Worm (Caenorhabditis elegans): Measurements from ENCODE around the gene C25E10.8.

Gene C25E10.8

ce11 chrV:9078815-9079525, 25.1 kb upstream of the C25E10.8 start:
- peak; percentile 73 for TF ChIP-seq elt-2 (tag; optimal IDR thresholded peaks at IDR 0.05)
- TF ChIP-seq unc-55 (GFP tag; optimal IDR thresholded peaks at IDR 0.05): no peak

ce11 chrV:9078067-9078581, 24.3 kb upstream of the C25E10.8 start:
- TF ChIP-seq npax-4 (tag; optimal IDR thresholded peaks at IDR 0.05) (no peak), unc-55 (GFP tag; optimal IDR thresholded peaks at IDR 0.05) (no peak), fax-1 (tag; optimal IDR thresholded peaks at IDR 0.05) (no peak), T23F11.4 (GFP tag; optimal IDR thresholded peaks at IDR 0.05) (no peak)

DNA sequence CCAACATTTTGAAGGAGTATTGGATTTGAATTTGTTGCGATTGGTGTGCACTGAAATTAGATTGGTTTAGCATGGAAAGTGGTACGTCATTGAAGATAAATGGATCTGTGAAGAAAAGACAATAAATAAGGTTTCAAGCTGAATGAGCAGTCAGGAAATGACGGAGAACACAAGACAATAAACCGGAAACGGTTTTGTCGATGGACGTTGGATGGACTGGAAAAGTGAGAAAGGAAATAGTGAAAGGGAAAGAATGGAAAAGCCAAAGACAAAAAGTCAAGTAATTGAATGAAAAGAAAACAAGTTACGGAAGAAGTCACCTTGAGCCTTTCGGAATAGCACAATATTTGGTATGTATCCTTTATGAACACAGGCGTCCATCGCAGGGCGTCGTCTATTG, 22.4 kb upstream of the C25E10.8 start, which contains the start of gene T27E4.7:
TSS of gene T27E4.7 (minus strand) at position 50 of the 400 bp plus-strand sequence.
- TF ChIP-seq dmd-4 (tag; optimal IDR thresholded peaks at IDR 0.05; ENCODE audit: borderline replicate concordance) (no peak), ref-2 (tag; optimal IDR thresholded peaks at IDR 0.05) (no peak), unc-55 (GFP tag; optimal IDR thresholded peaks at IDR 0.05) (no peak), T23F11.4 (GFP tag; optimal IDR thresholded peaks at IDR 0.05) (no peak), elt-2 (tag; optimal IDR thresholded peaks at IDR 0.05) (no peak), dve-1 (tag; optimal IDR thresholded peaks at IDR 0.05) (no peak), pha-4 (tag; optimal IDR thresholded peaks at IDR 0.05) (no peak), elt-4 (tag; optimal IDR thresholded peaks at IDR 0.05) (no peak), hlh-8 (tag; optimal IDR thresholded peaks at IDR 0.05) (no peak), rnt-1 (tag; optimal IDR thresholded peaks at IDR 0.05) (no peak), eyg-1 (tag; optimal IDR thresholded peaks at IDR 0.05) (no peak), ceh-45 (GFP tag; IDR thresholded peaks at IDR 0.05) (no peak), Y22D7AL.16 (tag; optimal IDR thresholded peaks at IDR 0.05) (no peak), unc-3 (GFP tag; conservative IDR thresholded peaks at IDR 0.05) (no peak), unc-3 (tag; optimal IDR thresholded peaks at IDR 0.05) (no peak)

ce11 chrV:9075827-9076226, 22.0 kb upstream of the C25E10.8 start:
- TF ChIP-seq elt-2 (tag; optimal IDR thresholded peaks at IDR 0.05): no peak
- TF ChIP-seq ceh-22 (tag; optimal IDR thresholded peaks at IDR 0.05): no peak
- no peak for TF ChIP-seq ama-1 (optimal IDR thresholded peaks at IDR 0.05)
- no peak for TF ChIP-seq unc-86 (tag; optimal IDR thresholded peaks at IDR 0.05)
- no peak for TF ChIP-seq Y22D7AL.16 (tag; optimal IDR thresholded peaks at IDR 0.05)
- no peak for TF ChIP-seq F13H6.1 (tag; optimal IDR thresholded peaks at IDR 0.05)
- no peak for TF ChIP-seq dmd-4 (tag; optimal IDR thresholded peaks at IDR 0.05; ENCODE audit: borderline replicate concordance)
- TF ChIP-seq tbx-7 (tag; optimal IDR thresholded peaks at IDR 0.05): no peak
- no peak for TF ChIP-seq ceh-48 (tag; optimal IDR thresholded peaks at IDR 0.05)
- no peak for TF ChIP-seq odd-2 (tag; optimal IDR thresholded peaks at IDR 0.05)
- TF ChIP-seq sox-2 (GFP tag; IDR thresholded peaks at IDR 0.05): no peak
- no peak for TF ChIP-seq ceh-2 (tag; optimal IDR thresholded peaks at IDR 0.05)
- TF ChIP-seq unc-42 (tag; optimal IDR thresholded peaks at IDR 0.05): no peak

ce11 chrV:9074360-9074834, 20.5 kb upstream of the C25E10.8 start:
- TF ChIP-seq ttx-3 (tag; optimal IDR thresholded peaks at IDR 0.05): no peak
- no peak for TF ChIP-seq tbx-2 (tag; optimal IDR thresholded peaks at IDR 0.05)
- no peak for TF ChIP-seq eyg-1 (tag; optimal IDR thresholded peaks at IDR 0.05)
- no peak for TF ChIP-seq fkh-6 (tag; optimal IDR thresholded peaks at IDR 0.05)
- no peak for TF ChIP-seq ceh-22 (tag; optimal IDR thresholded peaks at IDR 0.05)
- TF ChIP-seq hlh-13 (GFP tag; optimal IDR thresholded peaks at IDR 0.05): no peak
- TF ChIP-seq sox-2 (GFP tag; IDR thresholded peaks at IDR 0.05): no peak
- no peak for TF ChIP-seq unc-55 (GFP tag; optimal IDR thresholded peaks at IDR 0.05)
- TF ChIP-seq pat-9 (tag; optimal IDR thresholded peaks at IDR 0.05): no peak
- TF ChIP-seq rnt-1 (tag; optimal IDR thresholded peaks at IDR 0.05): no peak
- no peak for TF ChIP-seq ceh-24 (tag; optimal IDR thresholded peaks at IDR 0.05)
- no peak for TF ChIP-seq hlh-6 (tag; optimal IDR thresholded peaks at IDR 0.05)
